Worm (Caenorhabditis elegans) whole organism, mixed stage, embryonic: Measurements from ENCODE around the gene lin-15A.

Source experiments
- ceh-43 ChIP-seq: fragments of 200-800 bp; sonication (Bioruptor generic); optimal IDR thresholded peaks from 2 replicates; lab custom pipeline; 2018; ENCODE audit warnings: mild to moderate bottlenecking, missing genetic modification characterization, moderate library complexity, missing compliant biosample characterization
- ceh-83 ChIP-seq: fragments of 200-800 bp; sonication (Bioruptor generic); optimal IDR thresholded peaks from 2 replicates; lab custom pipeline; 2018; ENCODE audit warnings: mild to moderate bottlenecking, missing genetic modification characterization, missing compliant biosample characterization
- elt-1 ChIP-seq: sonication (generic microtip); optimal IDR thresholded peaks from 2 replicates; lab custom pipeline; 2017; ENCODE audit warnings: missing genetic modification characterization, mild to moderate bottlenecking, missing compliant biosample characterization, antibody characterized with exemption, moderate library complexity, borderline replicate concordance; ENCODE audit not compliant: insufficient read depth
- lin-13 ChIP-seq: fragments of 150-350 bp; optimal IDR thresholded peaks from 2 replicates; lab custom pipeline; 2014; ENCODE audit warnings: missing biosample characterization, missing genetic modification characterization
- nhr-237 ChIP-seq: fragments of 150-350 bp; optimal IDR thresholded peaks from 2 replicates; lab custom pipeline; 2014; ENCODE audit warnings: missing biosample characterization, missing genetic modification characterization
- nhr-28 ChIP-seq: fragments of 150-350 bp; optimal IDR thresholded peaks from 2 replicates; lab custom pipeline; 2014; ENCODE audit warnings: missing biosample characterization, missing genetic modification characterization
- nhr-76 ChIP-seq: sonication (generic microtip); optimal IDR thresholded peaks from 2 replicates; lab custom pipeline; 2017; ENCODE audit warnings: missing biosample characterization, missing genetic modification characterization
- pha-4 ChIP-seq: fragments of 150-350 bp; optimal IDR thresholded peaks from 2 replicates; lab custom pipeline; 2018; ENCODE audit warnings: missing biosample characterization, missing genetic modification reagents, missing genetic modification characterization
- snpc-4 ChIP-seq: fragments of 150-350 bp; optimal IDR thresholded peaks from 2 replicates; lab custom pipeline; 2014; ENCODE audit warnings: missing biosample characterization, missing genetic modification characterization
- sptf-1 ChIP-seq: sonication (generic microtip); optimal IDR thresholded peaks from 2 replicates; lab custom pipeline; 2017; ENCODE audit warnings: mild to moderate bottlenecking, missing genetic modification characterization, moderate library complexity, missing compliant biosample characterization
- unc-62 ChIP-seq: fragments of 150-350 bp; optimal IDR thresholded peaks from 2 replicates; lab custom pipeline; 2014; ENCODE audit warnings: missing biosample characterization, missing genetic modification reagents, missing genetic modification characterization

ce11 chrX:15725566-15726173 lies 6.1 kb upstream of the lin-15A start, which contains the start of gene lin-15B:
- TF ChIP-seq nhr-76 (tag; lab: Kevin White, UChicago) = no peak
- TF ChIP-seq ceh-43 (GFP tag; lab: Kevin White, UChicago) = no peak
- TF ChIP-seq ceh-83 (GFP tag; lab: Kevin White, UChicago) = no peak
- TF ChIP-seq nhr-237 (tag; lab: Kevin White, UChicago) = no peak
- TF ChIP-seq snpc-4 (tag; lab: Kevin White, UChicago) = no peak
- TF ChIP-seq lin-13 (tag; lab: Kevin White, UChicago) = no peak
- no peak for TF ChIP-seq unc-62
- TF ChIP-seq elt-1 = no peak
- TF ChIP-seq pha-4 = no peak
- TF ChIP-seq sptf-1 (tag; lab: Kevin White, UChicago) = no peak
- TF ChIP-seq nhr-28 (tag; lab: Kevin White, UChicago) = no peak
